Fruit fly (Drosophila melanogaster) whole organism, embryonic: ENCODE data around the gene CG6470.

Source experiments
- Antp ChIP-seq: fragments of 200-800 bp; sonication (Bioruptor generic); optimal IDR thresholded peaks from 3 replicates; lab custom pipeline; 2016; ENCODE audit warnings: missing biosample characterization, missing genetic modification characterization
- CG11093 ChIP-seq: fragments of 200-800 bp; sonication (Bioruptor generic); IDR thresholded peaks from 3 replicates; pipeline ENCODE4 v1.3.6; 2022; ENCODE audit warnings: missing biosample characterization, missing genetic modification characterization
- CG12219 ChIP-seq: fragments of 200-800 bp; sonication (Bioruptor generic); optimal IDR thresholded peaks from 3 replicates; lab custom pipeline; 2018; ENCODE audit warnings: missing biosample characterization, mild to moderate bottlenecking, missing genetic modification characterization
- CG1233 ChIP-seq: fragments of 200-800 bp; sonication (Bioruptor generic); optimal IDR thresholded peaks from 4 replicates; lab custom pipeline; 2018; ENCODE audit warnings: missing biosample characterization, mild to moderate bottlenecking, missing genetic modification characterization
- CG13624 ChIP-seq: fragments of 200-800 bp; sonication (Bioruptor generic); optimal IDR thresholded peaks from 2 replicates; lab custom pipeline; 2016; ENCODE audit warnings: missing biosample characterization, missing genetic modification characterization
- CG15479 ChIP-seq: fragments of 200-800 bp; sonication (Bioruptor generic); optimal IDR thresholded peaks from 3 replicates; lab custom pipeline; 2019; ENCODE audit warnings: missing biosample characterization, mild to moderate bottlenecking, missing genetic modification characterization, moderate library complexity
- CG16815 ChIP-seq: fragments of 200-800 bp; sonication (Bioruptor generic); optimal IDR thresholded peaks from 3 replicates; lab custom pipeline; 2017; ENCODE audit warnings: missing biosample characterization, mild to moderate bottlenecking, missing genetic modification characterization
- CG31365 ChIP-seq: fragments of 200-800 bp; sonication (Bioruptor generic); optimal IDR thresholded peaks from 2 replicates; lab custom pipeline; 2018; ENCODE audit warnings: missing biosample characterization, mild to moderate bottlenecking, missing genetic modification characterization
- CG3163 ChIP-seq: fragments of 200-800 bp; sonication (Bioruptor generic); optimal IDR thresholded peaks from 3 replicates; lab custom pipeline; 2016; ENCODE audit warnings: missing biosample characterization, missing genetic modification characterization
- CG32532 ChIP-seq: fragments of 200-800 bp; sonication (Bioruptor generic); IDR thresholded peaks from 2 replicates; pipeline ENCODE4 v1.3.6; 2022; ENCODE audit warnings: missing biosample characterization, missing genetic modification characterization
- CG33213 ChIP-seq: fragments of 200-800 bp; sonication (Bioruptor generic); optimal IDR thresholded peaks from 3 replicates; lab custom pipeline; 2016; ENCODE audit warnings: missing biosample characterization, missing genetic modification characterization
- CG6272 ChIP-seq: fragments of 200-800 bp; sonication (Bioruptor generic); IDR thresholded peaks from 2 replicates; pipeline ENCODE4 v1.3.6; 2022; ENCODE audit warnings: missing biosample characterization, missing genetic modification characterization
- CG6683 ChIP-seq: fragments of 200-800 bp; sonication (Bioruptor generic); optimal IDR thresholded peaks from 2 replicates; lab custom pipeline; 2017; ENCODE audit warnings: missing biosample characterization, mild to moderate bottlenecking, missing genetic modification characterization, missing genetic modification reagents
- CG7928 ChIP-seq: fragments of 200-800 bp; sonication (Bioruptor generic); optimal IDR thresholded peaks from 2 replicates; lab custom pipeline; 2017; ENCODE audit warnings: missing biosample characterization, mild to moderate bottlenecking, missing genetic modification characterization
- CG8089 ChIP-seq: fragments of 200-800 bp; sonication (Bioruptor generic); optimal IDR thresholded peaks from 3 replicates; lab custom pipeline; 2016; ENCODE audit warnings: missing biosample characterization, missing genetic modification characterization
- D19A ChIP-seq: fragments of 200-800 bp; optimal IDR thresholded peaks from 3 replicates; lab custom pipeline; 2019; ENCODE audit warnings: missing biosample characterization, mild to moderate bottlenecking, missing genetic modification characterization, moderate library complexity
- Drgx ChIP-seq: fragments of 200-800 bp; sonication (Bioruptor generic); IDR thresholded peaks from 2 replicates; pipeline ENCODE4 v1.3.6; 2022; ENCODE audit warnings: missing biosample characterization, missing genetic modification characterization
- E2f1 ChIP-seq: fragments of 200-800 bp; sonication (Bioruptor generic); IDR thresholded peaks from 2 replicates; pipeline ENCODE4 v1.3.6; 2022; ENCODE audit warnings: missing biosample characterization, missing genetic modification characterization
- Fer1 ChIP-seq: fragments of 200-800 bp; sonication (Bioruptor generic); optimal IDR thresholded peaks from 2 replicates; lab custom pipeline; 2017; ENCODE audit warnings: missing biosample characterization, mild to moderate bottlenecking, missing genetic modification characterization
- HHEX ChIP-seq: fragments of 200-800 bp; sonication (Bioruptor generic); optimal IDR thresholded peaks from 3 replicates; lab custom pipeline; 2017; ENCODE audit warnings: missing biosample characterization, mild to moderate bottlenecking, missing genetic modification characterization, missing genetic modification reagents
- HLHmδ ChIP-seq: fragments of 200-800 bp; sonication (Bioruptor generic); optimal IDR thresholded peaks from 2 replicates; lab custom pipeline; 2018; ENCODE audit warnings: missing biosample characterization, mild to moderate bottlenecking, missing genetic modification characterization, moderate library complexity
- HmgZ ChIP-seq: fragments of 200-800 bp; sonication (Bioruptor generic); optimal IDR thresholded peaks from 2 replicates; lab custom pipeline; 2018; ENCODE audit warnings: missing biosample characterization, mild to moderate bottlenecking, missing genetic modification characterization
- Lim3 ChIP-seq: fragments of 200-800 bp; sonication (Bioruptor generic); IDR thresholded peaks from 2 replicates; pipeline ENCODE4 v1.3.6; 2022; ENCODE audit warnings: missing biosample characterization, missing genetic modification characterization
- Meics ChIP-seq: fragments of 200-800 bp; sonication (Bioruptor generic); optimal IDR thresholded peaks from 2 replicates; lab custom pipeline; 2017; ENCODE audit warnings: missing biosample characterization, mild to moderate bottlenecking, missing genetic modification characterization
- Mrtf ChIP-seq: fragments of 200-800 bp; sonication (Bioruptor generic); IDR thresholded peaks from 3 replicates; pipeline ENCODE4 v1.3.6; 2022; ENCODE audit warnings: missing biosample characterization, missing genetic modification characterization
- Nf-YC ChIP-seq: fragments of 200-800 bp; optimal IDR thresholded peaks from 3 replicates; lab custom pipeline; 2019; ENCODE audit warnings: missing biosample characterization, mild to moderate bottlenecking, missing genetic modification characterization, moderate library complexity
- Sry-β ChIP-seq: fragments of 200-800 bp; sonication (Bioruptor generic); optimal IDR thresholded peaks from 2 replicates; lab custom pipeline; 2018; ENCODE audit warnings: missing biosample characterization, mild to moderate bottlenecking, missing genetic modification characterization, moderate library complexity
- Taf1 ChIP-seq: fragments of 200-800 bp; sonication (Bioruptor generic); IDR thresholded peaks from 2 replicates; pipeline ENCODE4 v1.3.6; 2022; ENCODE audit warnings: missing biosample characterization, missing genetic modification characterization
- Tbp ChIP-seq: fragments of >200 bp; optimal IDR thresholded peaks from 2 replicates; lab custom pipeline; 2018; ENCODE audit warnings: missing biosample characterization, missing genetic modification characterization
- ap ChIP-seq: fragments of 200-800 bp; sonication (Bioruptor generic); IDR thresholded peaks from 2 replicates; pipeline ENCODE4 v1.3.6; 2022; ENCODE audit warnings: missing biosample characterization, missing genetic modification characterization
- az2 ChIP-seq: fragments of 200-800 bp; sonication (Bioruptor generic); optimal IDR thresholded peaks from 3 replicates; lab custom pipeline; 2016; ENCODE audit warnings: missing biosample characterization, missing genetic modification characterization
- bigmax ChIP-seq: fragments of 200-800 bp; sonication (Bioruptor generic); optimal IDR thresholded peaks from 2 replicates; lab custom pipeline; 2018; ENCODE audit warnings: missing biosample characterization, mild to moderate bottlenecking, missing genetic modification characterization
- cato ChIP-seq: fragments of 200-800 bp; sonication (Bioruptor generic); optimal IDR thresholded peaks from 2 replicates; lab custom pipeline; 2016; ENCODE audit warnings: missing biosample characterization, missing genetic modification characterization, borderline replicate concordance
- dm ChIP-seq: fragments of 200-800 bp; sonication (Bioruptor generic); optimal IDR thresholded peaks from 3 replicates; lab custom pipeline; 2016; ENCODE audit warnings: missing biosample characterization, missing genetic modification characterization
- dpn ChIP-seq, 2 experiments: fragments of 200-800 bp; sonication (Bioruptor generic); optimal IDR thresholded peaks; 3 replicates each; lab custom pipeline; 2016; ENCODE audit warnings: missing biosample characterization in 2 of 2, missing genetic modification characterization in 2 of 2
- ems ChIP-seq: fragments of 200-800 bp; sonication (Bioruptor generic); optimal IDR thresholded peaks from 3 replicates; lab custom pipeline; 2016; ENCODE audit warnings: missing biosample characterization, missing genetic modification characterization
- esg ChIP-seq: fragments of 200-800 bp; sonication (Bioruptor generic); conservative IDR thresholded peaks from 2 replicates; pipeline ENCODE4 v1.3.6; 2022; ENCODE audit warnings: missing biosample characterization, missing genetic modification characterization
- eve ChIP-seq, 2 experiments: fragments of >200 bp; optimal IDR thresholded peaks; 2 replicates each; lab custom pipeline; 2017; ENCODE audit warnings: missing biosample characterization in 2 of 2, missing genetic modification characterization in 2 of 2
- ewg ChIP-seq: fragments of 200-800 bp; sonication (Bioruptor generic); optimal IDR thresholded peaks from 3 replicates; lab custom pipeline; 2017; ENCODE audit warnings: mild to moderate bottlenecking, missing biosample characterization, missing genetic modification reagents, missing genetic modification characterization
- fru ChIP-seq: fragments of >200 bp; optimal IDR thresholded peaks from 2 replicates; lab custom pipeline; 2017
- gem ChIP-seq: fragments of 200-800 bp; sonication (Bioruptor generic); optimal IDR thresholded peaks from 2 replicates; lab custom pipeline; 2019; ENCODE audit warnings: missing biosample characterization, mild to moderate bottlenecking, missing genetic modification characterization, moderate library complexity
- grau ChIP-seq: fragments of 200-800 bp; optimal IDR thresholded peaks from 3 replicates; lab custom pipeline; 2019; ENCODE audit warnings: missing biosample characterization, mild to moderate bottlenecking, missing genetic modification characterization, moderate library complexity
- lbe ChIP-seq: fragments of 200-800 bp; sonication (Bioruptor generic); optimal IDR thresholded peaks from 2 replicates; lab custom pipeline; 2016; ENCODE audit warnings: missing biosample characterization, mild to moderate bottlenecking, missing genetic modification characterization
- nmo ChIP-seq: fragments of 200-800 bp; sonication (Bioruptor generic); optimal IDR thresholded peaks from 2 replicates; lab custom pipeline; 2018; ENCODE audit warnings: missing biosample characterization, mild to moderate bottlenecking, missing genetic modification characterization, moderate library complexity
- ranshi ChIP-seq: fragments of 200-800 bp; sonication (Bioruptor generic); IDR thresholded peaks from 2 replicates; pipeline ENCODE4 v1.3.6; 2022; ENCODE audit warnings: missing biosample characterization, missing genetic modification characterization
- sens ChIP-seq: fragments of 200-800 bp; sonication (Bioruptor generic); peaks from one replicate; lab custom pipeline; 2016; ENCODE audit warnings: missing biosample characterization, missing genetic modification characterization
- sisA ChIP-seq: fragments of 200-800 bp; sonication (Bioruptor generic); IDR thresholded peaks from 2 replicates; pipeline ENCODE4 v1.3.6; 2022; ENCODE audit warnings: missing biosample characterization, missing genetic modification characterization
- sna ChIP-seq: fragments of 200-800 bp; sonication (Bioruptor generic); IDR thresholded peaks from 2 replicates; pipeline ENCODE4 v1.3.6; 2022; ENCODE audit warnings: missing biosample characterization, missing genetic modification characterization; ENCODE audit not compliant: partially characterized antibody
- tin ChIP-seq: fragments of 200-800 bp; sonication (Bioruptor generic); optimal IDR thresholded peaks from 3 replicates; lab custom pipeline; 2016; ENCODE audit warnings: missing biosample characterization, missing genetic modification characterization
- wdn ChIP-seq: fragments of 200-800 bp; sonication (Bioruptor generic); IDR thresholded peaks from 2 replicates; pipeline ENCODE4 v1.3.6; 2022; ENCODE audit warnings: missing biosample characterization, missing genetic modification characterization
- wek ChIP-seq: fragments of 200-800 bp; sonication (Bioruptor generic); optimal IDR thresholded peaks from 3 replicates; lab custom pipeline; 2018; ENCODE audit warnings: missing biosample characterization, mild to moderate bottlenecking, missing genetic modification characterization, moderate library complexity

CG6470 gene

DNA sequence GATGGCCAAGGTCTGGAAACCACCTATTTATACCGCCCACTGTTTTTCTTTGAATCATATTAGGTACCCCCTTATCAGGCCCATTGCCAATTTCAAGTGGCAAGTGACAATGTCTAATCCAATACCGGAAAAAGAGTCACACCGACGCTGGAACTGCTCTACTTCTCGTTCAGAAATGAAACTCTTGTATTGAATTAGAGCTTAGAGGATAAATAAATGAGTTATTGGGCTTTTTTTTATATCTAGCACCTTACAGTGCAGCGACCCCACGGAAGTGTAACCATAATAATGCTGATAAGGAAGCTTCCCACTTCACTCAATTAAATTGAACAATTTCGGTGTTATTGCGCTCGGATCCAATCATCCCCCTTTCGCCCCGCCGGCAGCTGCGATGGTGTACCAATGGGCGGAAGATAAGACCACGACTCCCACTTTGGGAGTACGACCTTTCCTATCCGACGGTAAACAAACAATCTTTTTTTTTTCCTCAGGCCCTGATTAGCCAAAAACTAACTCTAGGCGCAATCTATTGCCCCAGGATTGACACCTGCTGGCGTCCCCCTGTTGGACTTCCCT is 20.4 kb downstream of the CG6470 start, which contains the start of gene CG15043 (continued):
- TF ChIP-seq CG16815 (no peak), dm (GFP tag; lab: Kevin White, UChicago) (no peak), CG15479 (GFP tag; lab: Kevin White, UChicago) (no peak), dpn (GFP tag; optimal IDR thresholded peaks at IDR 0.05; lab: Kevin White, UChicago) (peak in 1 of 2 experiments; percentile 35), wek (no peak), lbe (GFP tag; lab: Kevin White, UChicago) (peak; percentile 24), CG13624 (GFP tag; lab: Kevin White, UChicago) (peak; percentile 34), bigmax (no peak), grau (peak; percentile 23), sna (GFP tag; lab: Robert Waterston, UW) (no peak), CG8089 (GFP tag; lab: Kevin White, UChicago) (no peak), fru (no peak), tin (no peak), Antp (GFP tag; lab: Kevin White, UChicago) (peak; percentile 50), CG12219 (GFP tag; lab: Kevin White, UChicago) (no peak), wdn (no peak), Nf-YC (tag; lab: Kevin White, UChicago) (no peak), CG31365 (no peak), cato (no peak), sens (GFP tag; lab: Kevin White, UChicago) (peak; percentile 58), CG1233 (GFP tag; lab: Kevin White, UChicago) (no peak), gem (tag; lab: Kevin White, UChicago) (no peak), Mrtf (GFP tag; lab: Robert Waterston, UW) (0 out of 3 replicates have a peak, but pooled peaks have one; percentile 33), nmo (GFP tag; lab: Kevin White, UChicago) (peak; percentile 6), CG33213 (GFP tag; lab: Kevin White, UChicago) (no peak), Taf1 (no peak), Fer1 (GFP tag; lab: Kevin White, UChicago) (peak; percentile 41), CG11093 (no peak), Tbp (no peak), CG6683 (GFP tag; lab: Kevin White, UChicago) (no peak), ranshi (GFP tag; lab: Robert Waterston, UW) (peak; percentile 72), CG3163 (GFP tag; lab: Kevin White, UChicago) (no peak), az2 (GFP tag; lab: Kevin White, UChicago) (no peak), Sry-β (GFP tag; lab: Kevin White, UChicago) (no peak), HLHmδ (GFP tag; lab: Kevin White, UChicago) (no peak), D19A (tag; lab: Kevin White, UChicago) (peak; percentile 84), HHEX (GFP tag; lab: Kevin White, UChicago) (peak; percentile 50), CG32532 (GFP tag; lab: Robert Waterston, UW) (peak; percentile 67), esg (GFP tag; lab: Robert Waterston, UW) (no peak; the same call in 1 of the 2 replicates), ap (GFP tag; lab: Robert Waterston, UW) (0 out of 2 replicates have a peak, but pooled peaks have one; percentile 27), ems (GFP tag; lab: Kevin White, UChicago) (no peak), eve (GFP tag; optimal IDR thresholded peaks at IDR 0.05; lab: Kevin White, UChicago) (no peak), sisA (0 out of 2 replicates have a peak, but pooled peaks have one; percentile 12), CG6272 (GFP tag; lab: Robert Waterston, UW) (no peak), ewg (no peak), Meics (GFP tag; lab: Kevin White, UChicago) (peak; percentile 71), CG7928 (GFP tag; lab: Kevin White, UChicago) (no peak), E2f1 (peak; percentile 49; the same call in 1 of the 2 replicates), HmgZ (tag; lab: Kevin White, UChicago) (no peak), Lim3 (no peak), Drgx (GFP tag; lab: Robert Waterston, UW) (no peak)
